Worm (Caenorhabditis elegans) whole organism, L4 larva: ENCODE measurements around the gene rsp-6.

Experiments
- egl-27 ChIP-seq: sonication (generic microtip); optimal IDR thresholded peaks from 3 replicates; lab custom pipeline; 2017; ENCODE audit warnings: missing biosample characterization, missing genetic modification reagents, missing genetic modification characterization
- spr-1 ChIP-seq: sonication (generic microtip); optimal IDR thresholded peaks from 2 replicates; lab custom pipeline; 2016; ENCODE audit warnings: mild to moderate bottlenecking, missing genetic modification characterization, missing compliant biosample characterization

ce11 chrIV:7791821-7792446 lies 905 bp upstream of the rsp-6 start, which contains the start of gene C33H5.13:
- TF ChIP-seq spr-1 (tag; lab: Kevin White, UChicago) = no peak
- no peak for TF ChIP-seq egl-27
